Worm (Caenorhabditis elegans): ENCODE results near the gene srw-102.
"Not testable (repeated sequence)": the region's sequence is repeated elsewhere in the genome, so short reads cannot be mapped to it uniquely, and the experiment has no call there.

ce11 chrV:1692494-1692893 is 27.5 kb upstream of the srw-102 start, which contains the start of gene Y46H3C.5:
- TF ChIP-seq aly-2 (tag; optimal IDR thresholded peaks at IDR 0.05); lin-13 (GFP tag; optimal IDR thresholded peaks at IDR 0.05); nhr-71 (tag; optimal IDR thresholded peaks at IDR 0.05); mep-1 (tag; optimal IDR thresholded peaks at IDR 0.05): not testable (repeated sequence)
